Fruit fly (Drosophila melanogaster) whole organism, embryonic: Measurements from ENCODE around the gene CG31174.

ENCODE experiments used
- Antp ChIP-seq: fragments of 200-800 bp; sonication (Bioruptor generic); optimal IDR thresholded peaks from 3 replicates; lab custom pipeline; 2016; ENCODE audit warnings: missing biosample characterization, missing genetic modification characterization
- Atf-2 ChIP-seq: fragments of 200-800 bp; sonication (Bioruptor generic); optimal IDR thresholded peaks from 2 replicates; lab custom pipeline; 2016; ENCODE audit warnings: missing biosample characterization, missing genetic modification characterization
- B-H2 ChIP-seq: fragments of 200-800 bp; sonication (Bioruptor generic); optimal IDR thresholded peaks from 2 replicates; lab custom pipeline; 2018; ENCODE audit warnings: missing biosample characterization, mild to moderate bottlenecking, missing genetic modification characterization
- BEAF-32 ChIP-seq: fragments of 200-800 bp; sonication (Bioruptor generic); optimal IDR thresholded peaks from 3 replicates; lab custom pipeline; 2017; ENCODE audit warnings: missing biosample characterization, missing genetic modification characterization, mild to moderate bottlenecking, moderate library complexity, missing genetic modification reagents
- CG10267 ChIP-seq: fragments of 200-800 bp; sonication (Bioruptor generic); optimal IDR thresholded peaks from 2 replicates; lab custom pipeline; 2018; ENCODE audit warnings: missing biosample characterization, mild to moderate bottlenecking, missing genetic modification characterization, moderate library complexity
- CG12391 ChIP-seq: fragments of 200-800 bp; sonication (Bioruptor generic); optimal IDR thresholded peaks from 3 replicates; lab custom pipeline; 2018; ENCODE audit warnings: missing biosample characterization, mild to moderate bottlenecking, missing genetic modification characterization, moderate library complexity
- CG13123 ChIP-seq: fragments of 200-800 bp; sonication (Bioruptor generic); optimal IDR thresholded peaks from 2 replicates; lab custom pipeline; 2016; ENCODE audit warnings: missing biosample characterization, missing genetic modification characterization
- CG14050 ChIP-seq: fragments of 200-800 bp; sonication (Bioruptor generic); IDR thresholded peaks from 3 replicates; pipeline ENCODE4 v1.3.6; 2022; ENCODE audit warnings: missing biosample characterization, missing genetic modification characterization
- CG14710 ChIP-seq: fragments of 200-800 bp; sonication (Bioruptor generic); optimal IDR thresholded peaks from 3 replicates; lab custom pipeline; 2019; ENCODE audit warnings: missing biosample characterization, mild to moderate bottlenecking, missing genetic modification characterization, moderate library complexity
- CG14965 ChIP-seq: fragments of 200-800 bp; sonication (Bioruptor generic); optimal IDR thresholded peaks from 2 replicates; lab custom pipeline; 2016; ENCODE audit warnings: missing biosample characterization, missing genetic modification characterization, borderline replicate concordance
- CG15011 ChIP-seq: fragments of 200-800 bp; sonication (Bioruptor generic); optimal IDR thresholded peaks from 3 replicates; lab custom pipeline; 2018; ENCODE audit warnings: missing biosample characterization, mild to moderate bottlenecking, missing genetic modification characterization
- CG15601 ChIP-seq: fragments of 200-800 bp; sonication (Bioruptor generic); optimal IDR thresholded peaks from 3 replicates; lab custom pipeline; 2019; ENCODE audit warnings: missing biosample characterization, mild to moderate bottlenecking, missing genetic modification characterization, moderate library complexity
- CG1647 ChIP-seq: fragments of 200-800 bp; sonication (Bioruptor generic); optimal IDR thresholded peaks from 3 replicates; lab custom pipeline; 2016; ENCODE audit warnings: missing biosample characterization, missing genetic modification characterization
- CG16863 ChIP-seq: fragments of 200-800 bp; sonication (Bioruptor generic); optimal IDR thresholded peaks from 3 replicates; lab custom pipeline; 2016; ENCODE audit warnings: missing biosample characterization, missing genetic modification characterization
- CG17359 ChIP-seq: fragments of 200-800 bp; sonication (Bioruptor generic); optimal IDR thresholded peaks from 3 replicates; lab custom pipeline; 2018; ENCODE audit warnings: missing biosample characterization, mild to moderate bottlenecking, missing genetic modification characterization, moderate library complexity
- CG17385 ChIP-seq: fragments of 200-800 bp; sonication (Bioruptor generic); optimal IDR thresholded peaks from 3 replicates; lab custom pipeline; 2018; ENCODE audit warnings: missing biosample characterization, mild to moderate bottlenecking, missing genetic modification characterization
- CG17829 ChIP-seq: fragments of 200-800 bp; optimal IDR thresholded peaks from 2 replicates; lab custom pipeline; 2019; ENCODE audit warnings: missing biosample characterization, mild to moderate bottlenecking, missing genetic modification characterization, moderate library complexity
- CG18011 ChIP-seq: fragments of 200-800 bp; sonication (Bioruptor generic); optimal IDR thresholded peaks from 2 replicates; lab custom pipeline; 2017; ENCODE audit warnings: missing biosample characterization, missing genetic modification characterization, mild to moderate bottlenecking, moderate library complexity, missing genotype
- CG18262 ChIP-seq: fragments of 200-800 bp; optimal IDR thresholded peaks from 3 replicates; lab custom pipeline; 2019; ENCODE audit warnings: missing biosample characterization, mild to moderate bottlenecking, missing genetic modification characterization, moderate library complexity
- CG3065 ChIP-seq: fragments of 200-800 bp; sonication (Bioruptor generic); optimal IDR thresholded peaks from 2 replicates; lab custom pipeline; 2016; ENCODE audit warnings: missing biosample characterization, missing genetic modification characterization
- CG32772 ChIP-seq: fragments of 200-800 bp; sonication (Bioruptor generic); IDR thresholded peaks from 2 replicates; pipeline ENCODE4 v1.3.6; 2022; ENCODE audit warnings: missing biosample characterization, missing genetic modification characterization
- CG3847 ChIP-seq: fragments of 200-800 bp; sonication (Bioruptor generic); IDR thresholded peaks from 2 replicates; pipeline ENCODE4 v1.3.6; 2022; ENCODE audit warnings: missing biosample characterization, missing genetic modification characterization
- CG4820 ChIP-seq: fragments of 200-800 bp; sonication (Bioruptor generic); optimal IDR thresholded peaks from 3 replicates; lab custom pipeline; 2016; ENCODE audit warnings: missing biosample characterization, missing genetic modification characterization
- CG6175 ChIP-seq: fragments of 200-800 bp; sonication (Bioruptor generic); IDR thresholded peaks from 3 replicates; pipeline ENCODE4 v1.3.6; 2022; ENCODE audit warnings: missing biosample characterization, missing genetic modification characterization
- CG6689 ChIP-seq: fragments of 200-800 bp; sonication (Bioruptor generic); IDR thresholded peaks from 2 replicates; pipeline ENCODE4 v1.3.6; 2022; ENCODE audit warnings: missing biosample characterization, missing genetic modification characterization
- CG7928 ChIP-seq: fragments of 200-800 bp; sonication (Bioruptor generic); optimal IDR thresholded peaks from 2 replicates; lab custom pipeline; 2017; ENCODE audit warnings: missing biosample characterization, mild to moderate bottlenecking, missing genetic modification characterization
- CG8290 ChIP-seq, 3 experiments: fragments of 200-800 bp; sonication (Bioruptor generic); optimal IDR thresholded peaks; 2 replicates each; lab custom pipeline; 2016 to 2019; ENCODE audit warnings: missing biosample characterization in 3 of 3, missing genetic modification characterization in 3 of 3, mild to moderate bottlenecking in 2 of 3, moderate library complexity in 1 of 3
- CG8388 ChIP-seq: fragments of 200-800 bp; sonication (Bioruptor generic); optimal IDR thresholded peaks from 2 replicates; lab custom pipeline; 2019; ENCODE audit warnings: missing biosample characterization, mild to moderate bottlenecking, missing genetic modification characterization, moderate library complexity
- ERR ChIP-seq: fragments of 200-800 bp; sonication (Bioruptor generic); optimal IDR thresholded peaks from 2 replicates; lab custom pipeline; 2016; ENCODE audit warnings: missing biosample characterization, missing genetic modification characterization
- Fer1 ChIP-seq: fragments of 200-800 bp; sonication (Bioruptor generic); optimal IDR thresholded peaks from 2 replicates; lab custom pipeline; 2017; ENCODE audit warnings: missing biosample characterization, mild to moderate bottlenecking, missing genetic modification characterization
- GATAe ChIP-seq: fragments of 200-800 bp; sonication (Bioruptor generic); conservative IDR thresholded peaks from 2 replicates; pipeline ENCODE4 v1.3.6; 2022; ENCODE audit warnings: missing biosample characterization, missing genetic modification characterization
- Hr3 ChIP-seq: fragments of 200-800 bp; sonication (Bioruptor generic); optimal IDR thresholded peaks from 3 replicates; lab custom pipeline; 2016; ENCODE audit warnings: missing biosample characterization, missing genetic modification characterization
- Max ChIP-seq: fragments of 200-800 bp; sonication (Bioruptor generic); optimal IDR thresholded peaks from 2 replicates; lab custom pipeline; 2016; ENCODE audit warnings: missing biosample characterization, mild to moderate bottlenecking, missing genetic modification characterization
- Neu2 ChIP-seq: fragments of 200-800 bp; sonication (Bioruptor generic); optimal IDR thresholded peaks from 3 replicates; lab custom pipeline; 2016; ENCODE audit warnings: missing biosample characterization, missing genetic modification characterization, borderline replicate concordance
- Opbp ChIP-seq: fragments of 200-800 bp; sonication (Bioruptor generic); IDR thresholded peaks from 3 replicates; pipeline ENCODE4 v1.3.6; 2022; ENCODE audit warnings: missing biosample characterization, missing genetic modification characterization; ENCODE audit not compliant: partially characterized antibody
- Sox102F ChIP-seq: fragments of 200-800 bp; sonication (Bioruptor generic); optimal IDR thresholded peaks from 2 replicates; lab custom pipeline; 2018; ENCODE audit warnings: missing biosample characterization, mild to moderate bottlenecking, missing genetic modification characterization, moderate library complexity
- Ssrp ChIP-seq: fragments of 200-800 bp; sonication (Bioruptor generic); optimal IDR thresholded peaks from 2 replicates; lab custom pipeline; 2018; ENCODE audit warnings: missing biosample characterization, mild to moderate bottlenecking, missing genetic modification characterization, moderate library complexity
- Xrp1 ChIP-seq: fragments of 200-800 bp; sonication (Bioruptor generic); IDR thresholded peaks from 2 replicates; pipeline ENCODE4 v1.3.6; 2022; ENCODE audit warnings: missing biosample characterization, missing genetic modification characterization
- cas ChIP-seq: fragments of 200-800 bp; sonication (Bioruptor generic); IDR thresholded peaks from 2 replicates; pipeline ENCODE4 v1.3.6; 2022; ENCODE audit warnings: missing biosample characterization, missing genetic modification characterization
- cg ChIP-seq: fragments of 200-800 bp; sonication (Bioruptor generic); optimal IDR thresholded peaks from 3 replicates; lab custom pipeline; 2019; ENCODE audit warnings: missing biosample characterization, mild to moderate bottlenecking, missing genetic modification characterization, moderate library complexity
- dimm ChIP-seq: fragments of 200-800 bp; sonication (Bioruptor generic); IDR thresholded peaks from 2 replicates; pipeline ENCODE4 v1.3.6; 2022; ENCODE audit warnings: missing biosample characterization, missing genetic modification characterization
- dmrt99B ChIP-seq: fragments of 200-800 bp; sonication (Bioruptor generic); optimal IDR thresholded peaks from 2 replicates; lab custom pipeline; 2018; ENCODE audit warnings: missing biosample characterization, mild to moderate bottlenecking, missing genetic modification characterization, moderate library complexity
- eyg ChIP-seq: fragments of 200-800 bp; sonication (Bioruptor generic); optimal IDR thresholded peaks from 3 replicates; lab custom pipeline; 2016; ENCODE audit warnings: missing biosample characterization, missing genetic modification characterization
- fd102C ChIP-seq: fragments of 200-800 bp; sonication (Bioruptor generic); optimal IDR thresholded peaks from 2 replicates; lab custom pipeline; 2018; ENCODE audit warnings: missing biosample characterization, mild to moderate bottlenecking, missing genetic modification characterization, moderate library complexity
- gem ChIP-seq: fragments of 200-800 bp; sonication (Bioruptor generic); optimal IDR thresholded peaks from 2 replicates; lab custom pipeline; 2019; ENCODE audit warnings: missing biosample characterization, mild to moderate bottlenecking, missing genetic modification characterization, moderate library complexity
- hbn ChIP-seq: fragments of 200-800 bp; sonication (Bioruptor generic); IDR thresholded peaks from 2 replicates; pipeline ENCODE4 v1.3.6; 2022; ENCODE audit warnings: missing biosample characterization, missing genetic modification characterization; ENCODE audit not compliant: partially characterized antibody
- luna ChIP-seq: fragments of 200-800 bp; sonication (Bioruptor generic); optimal IDR thresholded peaks from 2 replicates; lab custom pipeline; 2016; ENCODE audit warnings: missing biosample characterization, missing genetic modification characterization
- maf-S ChIP-seq: fragments of 200-800 bp; sonication (Bioruptor generic); optimal IDR thresholded peaks from 2 replicates; lab custom pipeline; 2016; ENCODE audit warnings: missing biosample characterization, missing genetic modification characterization
- trh ChIP-seq: fragments of 200-800 bp; sonication (Bioruptor generic); optimal IDR thresholded peaks from 2 replicates; lab custom pipeline; 2016; ENCODE audit warnings: missing biosample characterization, missing genetic modification characterization
- twi ChIP-seq: fragments of 200-800 bp; optimal IDR thresholded peaks from 2 replicates; lab custom pipeline; 2019; ENCODE audit warnings: missing biosample characterization, mild to moderate bottlenecking, missing genetic modification characterization, moderate library complexity
- tx ChIP-seq: fragments of 200-800 bp; sonication (Bioruptor generic); optimal IDR thresholded peaks from 2 replicates; lab custom pipeline; 2016; ENCODE audit warnings: missing biosample characterization, missing genetic modification characterization

Gene CG31174

DNA sequence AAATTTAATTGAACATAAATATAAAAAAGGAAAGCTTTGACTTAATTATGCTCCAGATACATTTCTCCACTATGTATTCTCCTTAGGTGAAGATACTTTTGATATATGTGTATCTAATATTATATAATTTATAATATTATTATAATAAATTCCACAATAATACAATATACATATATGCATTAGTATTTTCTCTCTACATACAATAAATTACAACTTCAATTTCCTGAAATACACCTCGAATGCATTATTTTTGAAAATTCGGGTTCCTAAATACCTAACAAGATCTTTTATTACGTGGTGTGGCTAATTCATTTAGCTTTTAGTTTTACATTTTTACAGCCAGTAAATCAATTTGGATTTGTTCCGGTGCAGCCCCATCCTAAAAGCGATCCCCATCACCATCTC is 39.0 kb downstream of the CG31174 start (continued):
- TF ChIP-seq BEAF-32 (GFP tag; lab: Kevin White, UChicago) (no peak), Xrp1 (GFP tag; lab: Robert Waterston, UW) (peak; percentile 49; the same call in 1 of the 2 replicates), CG14965 (GFP tag; lab: Kevin White, UChicago) (no peak), Neu2 (no peak), Opbp (GFP tag; lab: Robert Waterston, UW) (no peak), CG3065 (no peak), CG16863 (no peak), CG14050 (no peak), cas (GFP tag; lab: Robert Waterston, UW) (no peak), hbn (GFP tag; lab: Robert Waterston, UW) (no peak), Ssrp (tag; lab: Kevin White, UChicago) (peak; percentile 30), Fer1 (GFP tag; lab: Kevin White, UChicago) (no peak), CG6175 (no peak), CG32772 (GFP tag; lab: Robert Waterston, UW) (no peak), ERR (no peak), dimm (no peak), CG15601 (tag; lab: Kevin White, UChicago) (peak; percentile 21), eyg (GFP tag; lab: Kevin White, UChicago) (no peak), twi (tag; lab: Kevin White, UChicago) (no peak), Sox102F (GFP tag; lab: Kevin White, UChicago) (peak; percentile 40), CG1647 (GFP tag; lab: Kevin White, UChicago) (no peak), CG8290 (GFP tag; optimal IDR thresholded peaks at IDR 0.05; lab: Kevin White, UChicago) (no peak), CG8290 (tag; optimal IDR thresholded peaks at IDR 0.05; lab: Kevin White, UChicago) (no peak), CG17359 (tag; lab: Kevin White, UChicago) (peak; percentile 17), cg (no peak), tx (GFP tag; lab: Kevin White, UChicago) (no peak), CG10267 (tag; lab: Kevin White, UChicago) (peak; percentile 54), dmrt99B (tag; lab: Kevin White, UChicago) (peak; percentile 8), Max (GFP tag; lab: Kevin White, UChicago) (no peak), CG7928 (GFP tag; lab: Kevin White, UChicago) (no peak), CG18262 (peak; percentile 80), GATAe (no peak), Hr3 (peak; percentile 18), CG8388 (GFP tag; lab: Kevin White, UChicago) (peak; percentile 48), Antp (no peak), Atf-2 (GFP tag; lab: Kevin White, UChicago) (no peak), CG4820 (GFP tag; lab: Kevin White, UChicago) (no peak), CG13123 (no peak), CG12391 (peak; percentile 41), maf-S (GFP tag; lab: Kevin White, UChicago) (no peak), trh (GFP tag; lab: Kevin White, UChicago) (no peak), CG18011 (GFP tag; lab: Kevin White, UChicago) (no peak), CG3847 (GFP tag; lab: Robert Waterston, UW) (no peak), CG17385 (no peak), CG17829 (tag; lab: Kevin White, UChicago) (peak; percentile 49), gem (peak; percentile 57), B-H2 (GFP tag; lab: Kevin White, UChicago) (no peak), CG14710 (tag; lab: Kevin White, UChicago) (peak; percentile 72), luna (GFP tag; lab: Kevin White, UChicago) (no peak), fd102C (GFP tag; lab: Kevin White, UChicago) (no peak), CG15011 (GFP tag; lab: Kevin White, UChicago) (no peak), CG6689 (GFP tag; lab: Robert Waterston, UW) (no peak)
